Worm (Caenorhabditis elegans) whole organism, late embryonic: Measurements from ENCODE around the gene srx-24.

ENCODE experiments used
- ahr-1 ChIP-seq: sonication (generic microtip); optimal IDR thresholded peaks from 2 replicates; lab custom pipeline; 2016; ENCODE audit warnings: missing genetic modification characterization, missing compliant biosample characterization
- ceh-30 ChIP-seq: fragments of 150-350 bp; optimal IDR thresholded peaks from 2 replicates; lab custom pipeline; 2014; ENCODE audit warnings: missing biosample characterization, missing genetic modification characterization
- ceh-31 ChIP-seq: sonication (generic microtip); optimal IDR thresholded peaks from 2 replicates; lab custom pipeline; 2016; ENCODE audit warnings: missing genetic modification characterization, missing compliant biosample characterization
- ceh-45 ChIP-seq: fragments of 200-800 bp; sonication (Bioruptor generic); IDR thresholded peaks from 2 replicates; pipeline ENCODE4 v1.3.6; 2022; ENCODE audit warnings: missing genetic modification reagents, missing genetic modification characterization, missing compliant biosample characterization
- elt-4 ChIP-seq: sonication (generic microtip); optimal IDR thresholded peaks from 2 replicates; lab custom pipeline; 2016; ENCODE audit warnings: missing genetic modification characterization, missing compliant biosample characterization
- hlh-15 ChIP-seq: sonication (generic microtip); optimal IDR thresholded peaks from 2 replicates; lab custom pipeline; 2016; ENCODE audit warnings: missing genetic modification characterization, missing compliant biosample characterization
- hlh-30 ChIP-seq: sonication (generic microtip); optimal IDR thresholded peaks from 2 replicates; lab custom pipeline; 2017; ENCODE audit warnings: antibody characterized with exemption, missing genetic modification characterization, missing compliant biosample characterization; ENCODE audit not compliant: insufficient read depth
- nhr-232 ChIP-seq: sonication (generic microtip); optimal IDR thresholded peaks from 2 replicates; lab custom pipeline; 2016; ENCODE audit warnings: missing genetic modification characterization, missing compliant biosample characterization
- ref-2 ChIP-seq: sonication (generic microtip); optimal IDR thresholded peaks from 2 replicates; lab custom pipeline; 2016; ENCODE audit warnings: missing genetic modification characterization, missing compliant biosample characterization
- tbx-2 ChIP-seq: sonication (generic microtip); optimal IDR thresholded peaks from 2 replicates; lab custom pipeline; 2016; ENCODE audit warnings: missing genetic modification characterization, missing compliant biosample characterization
- tbx-7 ChIP-seq: sonication (generic microtip); optimal IDR thresholded peaks from 2 replicates; lab custom pipeline; 2016; ENCODE audit warnings: missing genotype, missing genetic modification characterization, missing compliant biosample characterization
- ttx-3 ChIP-seq: sonication (generic microtip); optimal IDR thresholded peaks from 2 replicates; lab custom pipeline; 2016; ENCODE audit warnings: missing genetic modification reagents, missing genetic modification characterization, missing compliant biosample characterization
- unc-3 ChIP-seq, 2 experiments: fragments of 200-800 bp in 1 of 2; sonication (Bioruptor generic) in 1 of 2; sonication (generic microtip) in 1 of 2; conservative IDR thresholded peaks in 1 of 2; optimal IDR thresholded peaks in 1 of 2; 2 replicates each; pipeline versions ENCODE4 v1.3.6 to Lab custom; 2016 to 2022; ENCODE audit warnings: missing compliant biosample characterization in 2 of 2, missing genetic modification characterization in 2 of 2, missing genetic modification reagents in 1 of 2
- zip-5 ChIP-seq: sonication (generic microtip); optimal IDR thresholded peaks from 2 replicates; lab custom pipeline; 2016; ENCODE audit warnings: missing genetic modification characterization, missing compliant biosample characterization

The srx-24 gene

DNA sequence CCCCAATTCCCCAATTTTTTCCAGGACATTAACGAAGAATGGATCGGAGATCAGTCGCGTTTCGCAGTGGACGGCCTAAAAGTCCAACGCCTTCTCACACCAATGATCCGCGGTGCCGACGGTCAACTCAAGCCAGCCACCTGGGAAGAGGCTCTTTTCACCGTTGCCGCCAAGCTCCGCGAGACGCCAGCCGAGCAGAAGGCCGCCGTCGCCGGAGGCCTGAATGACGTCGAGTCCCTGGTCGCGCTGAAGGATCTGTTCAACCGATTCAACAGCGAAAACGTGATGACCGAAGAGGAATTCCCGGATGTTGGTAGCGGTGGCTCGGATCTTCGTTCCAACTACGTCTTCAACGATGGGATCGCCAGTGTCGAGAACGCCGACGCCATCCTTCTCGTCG, 47.0 kb downstream of the srx-24 start:
- TF ChIP-seq ceh-31 (tag; lab: Kevin White, UChicago), result no peak
- no peak for TF ChIP-seq ttx-3 (tag; lab: Kevin White, UChicago)
- peak; percentile 7 for TF ChIP-seq elt-4 (tag; lab: Kevin White, UChicago)

ce11 chrV:2698826-2699225, 51.1 kb downstream of the srx-24 start, which contains the start of gene nuo-5:
Gene nuo-5, plus strand, starts transcription at chrV:2698972.
- TF ChIP-seq unc-3 (GFP tag; conservative IDR thresholded peaks at IDR 0.05; lab: Robert Waterston, UW), result no peak
- TF ChIP-seq unc-3 (tag; optimal IDR thresholded peaks at IDR 0.05; lab: Kevin White, UChicago), result no peak
- TF ChIP-seq ahr-1 (tag; lab: Kevin White, UChicago), result no peak
- no peak for TF ChIP-seq ceh-45 (GFP tag; lab: Robert Waterston, UW)
- no peak for TF ChIP-seq ref-2
- no peak for TF ChIP-seq ceh-30 (tag; lab: Kevin White, UChicago)
- no peak for TF ChIP-seq hlh-15 (tag; lab: Kevin White, UChicago)
- TF ChIP-seq zip-5 (tag; lab: Kevin White, UChicago), result no peak
- no peak for TF ChIP-seq hlh-30 (tag; lab: Kevin White, UChicago)
- no peak for TF ChIP-seq tbx-2 (tag; lab: Kevin White, UChicago)
- TF ChIP-seq nhr-232 (tag; lab: Kevin White, UChicago), result no peak
- TF ChIP-seq tbx-7 (tag; lab: Kevin White, UChicago), result no peak
